Fruit fly (Drosophila melanogaster) whole organism, embryonic: ENCODE measurements around the gene CG42307.
A peak's percentile ranks its signal among the peaks of the same experiment; 100 is the strongest.

ENCODE experiments used
- Atf3 ChIP-seq: fragments of 200-800 bp; sonication (Bioruptor generic); optimal IDR thresholded peaks from 3 replicates; lab custom pipeline; 2016; ENCODE audit warnings: missing biosample characterization, missing genetic modification characterization
- Awh ChIP-seq: fragments of 200-800 bp; sonication (Bioruptor generic); IDR thresholded peaks from 2 replicates; pipeline ENCODE4, ENCODE4 v1.3.6; 2022; ENCODE audit warnings: missing biosample characterization, missing genetic modification characterization
- CG10209 ChIP-seq: fragments of 200-800 bp; sonication (Bioruptor generic); optimal IDR thresholded peaks from 3 replicates; lab custom pipeline; 2017; ENCODE audit warnings: missing biosample characterization, mild to moderate bottlenecking, missing genetic modification characterization, missing genetic modification reagents
- CG1024 ChIP-seq: fragments of 200-800 bp; sonication (Bioruptor generic); IDR thresholded peaks from 2 replicates; pipeline ENCODE4 v1.3.6; 2022; ENCODE audit warnings: missing biosample characterization, missing genetic modification characterization
- CG11085 ChIP-seq: fragments of 200-800 bp; sonication (Bioruptor generic); IDR thresholded peaks from 2 replicates; pipeline ENCODE4 v1.3.6; 2022; ENCODE audit warnings: missing biosample characterization, missing genetic modification characterization
- CG11695 ChIP-seq: fragments of 200-800 bp; sonication (Bioruptor generic); IDR thresholded peaks from 3 replicates; pipeline ENCODE4 v1.3.6; 2022; ENCODE audit warnings: missing biosample characterization, missing genetic modification characterization
- CG11723 ChIP-seq: fragments of 200-800 bp; sonication (Bioruptor generic); optimal IDR thresholded peaks from 2 replicates; lab custom pipeline; 2017; ENCODE audit warnings: missing biosample characterization, mild to moderate bottlenecking, missing genetic modification characterization
- CG12942 ChIP-seq: fragments of 200-800 bp; sonication (Bioruptor generic); optimal IDR thresholded peaks from 3 replicates; lab custom pipeline; 2016; ENCODE audit warnings: missing biosample characterization, missing genetic modification characterization
- CG13123 ChIP-seq: fragments of 200-800 bp; sonication (Bioruptor generic); optimal IDR thresholded peaks from 2 replicates; lab custom pipeline; 2016; ENCODE audit warnings: missing biosample characterization, missing genetic modification characterization
- CG15601 ChIP-seq: fragments of 200-800 bp; sonication (Bioruptor generic); optimal IDR thresholded peaks from 3 replicates; lab custom pipeline; 2019; ENCODE audit warnings: missing biosample characterization, mild to moderate bottlenecking, missing genetic modification characterization, moderate library complexity
- CG1602 ChIP-seq: fragments of 200-800 bp; sonication (Bioruptor generic); optimal IDR thresholded peaks from 3 replicates; lab custom pipeline; 2016; ENCODE audit warnings: missing biosample characterization, missing genetic modification characterization
- CG17186 ChIP-seq: fragments of 200-800 bp; sonication (Bioruptor generic); optimal IDR thresholded peaks from 3 replicates; lab custom pipeline; 2017; ENCODE audit warnings: missing biosample characterization, missing genetic modification reagents, missing genetic modification characterization
- CG17829 ChIP-seq: fragments of 200-800 bp; optimal IDR thresholded peaks from 2 replicates; lab custom pipeline; 2019; ENCODE audit warnings: missing biosample characterization, mild to moderate bottlenecking, missing genetic modification characterization, moderate library complexity
- CG17912 ChIP-seq: fragments of 200-800 bp; sonication (Bioruptor generic); optimal IDR thresholded peaks from 2 replicates; lab custom pipeline; 2018; ENCODE audit warnings: missing biosample characterization, mild to moderate bottlenecking, missing genetic modification characterization
- CG2202 ChIP-seq: fragments of 200-800 bp; sonication (Bioruptor generic); optimal IDR thresholded peaks from 2 replicates; lab custom pipeline; 2018; ENCODE audit warnings: missing biosample characterization, mild to moderate bottlenecking, missing genetic modification characterization
- CG31388 ChIP-seq: fragments of 200-800 bp; sonication (Bioruptor generic); optimal IDR thresholded peaks from 2 replicates; lab custom pipeline; 2016; ENCODE audit warnings: missing biosample characterization, missing genetic modification characterization
- CG32772 ChIP-seq: fragments of 200-800 bp; sonication (Bioruptor generic); IDR thresholded peaks from 2 replicates; pipeline ENCODE4 v1.3.6; 2022; ENCODE audit warnings: missing biosample characterization, missing genetic modification characterization
- CG43689 ChIP-seq: fragments of 200-800 bp; sonication (Bioruptor generic); IDR thresholded peaks from 2 replicates; pipeline ENCODE4 v1.3.6; 2022; ENCODE audit warnings: missing biosample characterization, missing genetic modification characterization
- CG7357 ChIP-seq: fragments of 200-800 bp; sonication (Bioruptor generic); IDR thresholded peaks from 3 replicates; pipeline ENCODE4 v1.3.6; 2022; ENCODE audit warnings: missing biosample characterization, missing genetic modification characterization
- CG9817 ChIP-seq: fragments of 200-800 bp; sonication (Bioruptor generic); optimal IDR thresholded peaks from 2 replicates; lab custom pipeline; 2018; ENCODE audit warnings: missing biosample characterization, mild to moderate bottlenecking, missing genetic modification characterization, moderate library complexity
- CG9876 ChIP-seq: fragments of 200-800 bp; sonication (Bioruptor generic); optimal IDR thresholded peaks from 2 replicates; lab custom pipeline; 2016; ENCODE audit warnings: missing biosample characterization, missing genetic modification characterization
- CkIIα-i1 ChIP-seq: fragments of 200-800 bp; sonication (Bioruptor generic); IDR thresholded peaks from 2 replicates; pipeline ENCODE4 v1.3.6; 2022; ENCODE audit warnings: missing biosample characterization, missing genetic modification characterization
- CoRest ChIP-seq: fragments of 200-800 bp; sonication (Bioruptor generic); optimal IDR thresholded peaks from 3 replicates; lab custom pipeline; 2018; ENCODE audit warnings: missing biosample characterization, mild to moderate bottlenecking, missing genetic modification characterization, moderate library complexity
- CrebB ChIP-seq: fragments of 200-800 bp; sonication (Bioruptor generic); optimal IDR thresholded peaks from 3 replicates; lab custom pipeline; 2018; ENCODE audit warnings: missing biosample characterization, mild to moderate bottlenecking, missing genetic modification characterization
- Dbx ChIP-seq: fragments of 200-800 bp; sonication (Bioruptor generic); IDR thresholded peaks from 3 replicates; pipeline ENCODE4 v1.3.6; 2022; ENCODE audit warnings: missing biosample characterization, missing genetic modification characterization
- Dref ChIP-seq: fragments of 200-800 bp; sonication (Bioruptor generic); IDR thresholded peaks from 2 replicates; pipeline ENCODE4 v1.3.6; 2022; ENCODE audit warnings: missing biosample characterization, missing genetic modification characterization
- Gsc ChIP-seq: fragments of 200-800 bp; sonication (Bioruptor generic); IDR thresholded peaks from 2 replicates; pipeline ENCODE4 v1.3.6; 2022; ENCODE audit warnings: missing biosample characterization, missing genetic modification characterization
- Hmr ChIP-seq: fragments of 200-800 bp; sonication (Bioruptor generic); optimal IDR thresholded peaks from 3 replicates; lab custom pipeline; 2017; ENCODE audit warnings: mild to moderate bottlenecking, missing biosample characterization, missing genetic modification reagents, missing genetic modification characterization
- Hr51 ChIP-seq, 2 experiments: fragments of 200-800 bp; sonication (Bioruptor generic); optimal IDR thresholded peaks; 2 replicates in 1 of 2; 3 replicates in 1 of 2; lab custom pipeline; 2016 to 2018; ENCODE audit warnings: missing biosample characterization in 2 of 2, missing genetic modification characterization in 2 of 2, mild to moderate bottlenecking in 1 of 2, moderate library complexity in 1 of 2
- Hr78 ChIP-seq, 2 experiments: fragments of 200-800 bp in 1 of 2; fragments of >200 bp in 1 of 2; sonication (Bioruptor generic) in 1 of 2; optimal IDR thresholded peaks; 2 replicates each; lab custom pipeline; 2017 to 2019; ENCODE audit warnings: missing biosample characterization in 2 of 2, missing genetic modification characterization in 2 of 2, mild to moderate bottlenecking in 1 of 2, moderate library complexity in 1 of 2
- Sin3A ChIP-seq: fragments of >200 bp; optimal IDR thresholded peaks from 2 replicates; lab custom pipeline; 2018
- Sry-β ChIP-seq: fragments of 200-800 bp; sonication (Bioruptor generic); optimal IDR thresholded peaks from 2 replicates; lab custom pipeline; 2018; ENCODE audit warnings: missing biosample characterization, mild to moderate bottlenecking, missing genetic modification characterization, moderate library complexity
- Sry-δ ChIP-seq: fragments of 200-800 bp; sonication (Bioruptor generic); optimal IDR thresholded peaks from 2 replicates; lab custom pipeline; 2016; ENCODE audit warnings: missing biosample characterization, missing genetic modification characterization
- TFAM ChIP-seq: fragments of 200-800 bp; sonication (Bioruptor generic); optimal IDR thresholded peaks from 2 replicates; lab custom pipeline; 2017; ENCODE audit warnings: missing biosample characterization, missing genetic modification characterization, inconsistent platforms
- disco-r ChIP-seq: fragments of 200-800 bp; sonication (Bioruptor generic); optimal IDR thresholded peaks from 2 replicates; lab custom pipeline; 2016; ENCODE audit warnings: missing biosample characterization, missing genetic modification characterization
- dpn ChIP-seq, 2 experiments: fragments of 200-800 bp; sonication (Bioruptor generic); optimal IDR thresholded peaks; 3 replicates each; lab custom pipeline; 2016; ENCODE audit warnings: missing biosample characterization in 2 of 2, missing genetic modification characterization in 2 of 2
- fu2 ChIP-seq: fragments of 200-800 bp; sonication (Bioruptor generic); optimal IDR thresholded peaks from 2 replicates; lab custom pipeline; 2016; ENCODE audit warnings: missing biosample characterization, missing genetic modification characterization
- hkb ChIP-seq, 2 experiments: fragments of 200-800 bp in 1 of 2; fragments of >200 bp in 1 of 2; sonication (Bioruptor generic) in 1 of 2; IDR thresholded peaks in 1 of 2; optimal IDR thresholded peaks in 1 of 2; 2 replicates each; pipeline versions ENCODE4 v1.3.6 to Lab custom; 2017 to 2022; ENCODE audit warnings: missing biosample characterization in 1 of 2, missing genetic modification characterization in 1 of 2
- jigr1 ChIP-seq: fragments of 200-800 bp; sonication (Bioruptor generic); IDR thresholded peaks from 3 replicates; pipeline ENCODE4 v1.3.6; 2022; ENCODE audit warnings: missing biosample characterization, missing genetic modification characterization
- jumu ChIP-seq: fragments of 200-800 bp; sonication (Bioruptor generic); optimal IDR thresholded peaks from 3 replicates; lab custom pipeline; 2016; ENCODE audit warnings: missing biosample characterization, missing genetic modification characterization
- pb ChIP-seq: fragments of 200-800 bp; sonication (Bioruptor generic); optimal IDR thresholded peaks from 3 replicates; lab custom pipeline; 2016; ENCODE audit warnings: missing biosample characterization, missing genetic modification characterization
- pita ChIP-seq: fragments of 200-800 bp; sonication (Bioruptor generic); optimal IDR thresholded peaks from 2 replicates; lab custom pipeline; 2017; ENCODE audit warnings: missing biosample characterization, mild to moderate bottlenecking, missing genetic modification characterization
- pnt ChIP-seq: fragments of 200-800 bp; sonication (Bioruptor generic); optimal IDR thresholded peaks from 3 replicates; lab custom pipeline; 2016; ENCODE audit warnings: missing biosample characterization, missing genetic modification characterization
- pzg ChIP-seq: fragments of 200-800 bp; sonication (Bioruptor generic); optimal IDR thresholded peaks from 3 replicates; lab custom pipeline; 2018; ENCODE audit warnings: missing biosample characterization, mild to moderate bottlenecking, missing genetic modification characterization, moderate library complexity
- schlank ChIP-seq: fragments of 200-800 bp; sonication (Bioruptor generic); optimal IDR thresholded peaks from 2 replicates; lab custom pipeline; 2018; ENCODE audit warnings: missing biosample characterization, mild to moderate bottlenecking, missing genetic modification characterization
- sisA ChIP-seq: fragments of 200-800 bp; sonication (Bioruptor generic); IDR thresholded peaks from 2 replicates; pipeline ENCODE4 v1.3.6; 2022; ENCODE audit warnings: missing biosample characterization, missing genetic modification characterization
- sna ChIP-seq: fragments of 200-800 bp; sonication (Bioruptor generic); IDR thresholded peaks from 2 replicates; pipeline ENCODE4 v1.3.6; 2022; ENCODE audit warnings: missing biosample characterization, missing genetic modification characterization; ENCODE audit not compliant: partially characterized antibody
- toy ChIP-seq: fragments of 200-800 bp; sonication (Bioruptor generic); IDR thresholded peaks from 2 replicates; pipeline ENCODE4 v1.3.6; 2022; ENCODE audit warnings: missing biosample characterization, missing genetic modification characterization
- trem ChIP-seq: fragments of 200-800 bp; optimal IDR thresholded peaks from 3 replicates; lab custom pipeline; 2019; ENCODE audit warnings: missing biosample characterization, mild to moderate bottlenecking, missing genetic modification characterization, moderate library complexity
- ttk ChIP-seq: fragments of 200-800 bp; sonication (Bioruptor generic); IDR thresholded peaks from 2 replicates; pipeline ENCODE4 v2.1.2; 2022; ENCODE audit warnings: missing biosample characterization, missing genetic modification characterization

CG42307 gene

dm6 chr3L:7347984-7348631 is 19.2 kb downstream of the CG42307 start, which contains the start of the genes Srp19 and qm (continued):
- TF ChIP-seq CG10209 (GFP tag; lab: Kevin White, UChicago) (peak; percentile 1), jigr1 (GFP tag; lab: Robert Waterston, UW) (no peak), trem (tag; lab: Kevin White, UChicago) (peak; percentile 6), CG11695 (GFP tag; lab: Robert Waterston, UW) (no peak), CG31388 (GFP tag; lab: Kevin White, UChicago) (no peak), CG9817 (tag; lab: Kevin White, UChicago) (peak; percentile 75), CG32772 (GFP tag; lab: Robert Waterston, UW) (peak; percentile 58), sisA (peak; percentile 46; the same call in 1 of the 2 replicates), CG1602 (GFP tag; lab: Kevin White, UChicago) (peak; percentile 36), CG11085 (GFP tag; lab: Robert Waterston, UW) (0 out of 2 replicates have a peak, but pooled peaks have one; percentile 12), CG43689 (no peak), fu2 (peak; percentile 4), Hr51 (GFP tag; optimal IDR thresholded peaks at IDR 0.05; lab: Kevin White, UChicago) (peak; percentile 8 to 27), pzg (GFP tag; lab: Kevin White, UChicago) (peak; percentile 66), Dref (GFP tag; lab: Robert Waterston, UW) (peak; percentile 84), hkb (optimal IDR thresholded peaks at IDR 0.05; lab: Kevin White, UChicago) (peak; percentile 68), hkb (GFP tag; IDR thresholded peaks at IDR 0.05; lab: Robert Waterston, UW) (peak; percentile 35; the same call in 1 of the 2 replicates), TFAM (GFP tag; lab: Kevin White, UChicago) (no peak), Sry-β (GFP tag; lab: Kevin White, UChicago) (peak; percentile 93), Hmr (peak; percentile 62), CG13123 (GFP tag; lab: Kevin White, UChicago) (no peak), Atf3 (GFP tag; lab: Kevin White, UChicago) (peak; percentile 1), Awh (GFP tag; lab: Robert Waterston, UW) (no peak), pb (GFP tag; lab: Kevin White, UChicago) (no peak), Hr78 (GFP tag; optimal IDR thresholded peaks at IDR 0.05; lab: Kevin White, UChicago) (peak in 1 of 2 experiments; percentile 96), CG15601 (tag; lab: Kevin White, UChicago) (peak; percentile 46), CG17912 (GFP tag; lab: Kevin White, UChicago) (no peak), CG2202 (tag; lab: Kevin White, UChicago) (no peak), dpn (GFP tag; optimal IDR thresholded peaks at IDR 0.05; lab: Kevin White, UChicago) (peak; percentile 56 to 65), schlank (tag; lab: Kevin White, UChicago) (no peak), CoRest (tag; lab: Kevin White, UChicago) (peak; percentile 68), CG12942 (peak; percentile 19), CG7357 (GFP tag; lab: Robert Waterston, UW) (no peak), Gsc (no peak), disco-r (GFP tag; lab: Kevin White, UChicago) (no peak), ttk (no peak), sna (GFP tag; lab: Robert Waterston, UW) (peak; percentile 78), CG17186 (no peak), Sin3A (lab: Kevin White, UChicago) (peak; percentile 95), Dbx (GFP tag; lab: Robert Waterston, UW) (peak; percentile 52; the same call in 2 of the 3 replicates), CkIIα-i1 (GFP tag; lab: Robert Waterston, UW) (peak; percentile 26; the same call in 1 of the 2 replicates), CG17829 (tag; lab: Kevin White, UChicago) (peak; percentile 43), pita (GFP tag; lab: Kevin White, UChicago) (no peak), CG11723 (GFP tag; lab: Kevin White, UChicago) (no peak), CrebB (no peak), CG9876 (GFP tag; lab: Kevin White, UChicago) (no peak), toy (GFP tag; lab: Robert Waterston, UW) (no peak), pnt (peak; percentile 61), jumu (GFP tag; lab: Kevin White, UChicago) (peak; percentile 64), Sry-δ (peak; percentile 94), CG1024 (GFP tag; lab: Robert Waterston, UW) (no peak)
